Fruit fly (Drosophila melanogaster) Kc167 (cell line): ENCODE results near the gene CG17440.

ENCODE experiments used
- Myc ChIP-seq: fragments of >200 bp; optimal IDR thresholded peaks from 2 replicates; lab custom pipeline; 2017; ENCODE audit warnings: missing external identifiers
- Sin3A ChIP-seq: fragments of >200 bp; optimal IDR thresholded peaks from 2 replicates; lab custom pipeline; 2018; ENCODE audit warnings: missing external identifiers
- h ChIP-seq: fragments of >200 bp; optimal IDR thresholded peaks from 3 replicates; lab custom pipeline; 2018; ENCODE audit warnings: missing external identifiers
- psq ChIP-seq: fragments of >200 bp; optimal IDR thresholded peaks from 2 replicates; lab custom pipeline; 2017; ENCODE audit warnings: missing external identifiers

DNA sequence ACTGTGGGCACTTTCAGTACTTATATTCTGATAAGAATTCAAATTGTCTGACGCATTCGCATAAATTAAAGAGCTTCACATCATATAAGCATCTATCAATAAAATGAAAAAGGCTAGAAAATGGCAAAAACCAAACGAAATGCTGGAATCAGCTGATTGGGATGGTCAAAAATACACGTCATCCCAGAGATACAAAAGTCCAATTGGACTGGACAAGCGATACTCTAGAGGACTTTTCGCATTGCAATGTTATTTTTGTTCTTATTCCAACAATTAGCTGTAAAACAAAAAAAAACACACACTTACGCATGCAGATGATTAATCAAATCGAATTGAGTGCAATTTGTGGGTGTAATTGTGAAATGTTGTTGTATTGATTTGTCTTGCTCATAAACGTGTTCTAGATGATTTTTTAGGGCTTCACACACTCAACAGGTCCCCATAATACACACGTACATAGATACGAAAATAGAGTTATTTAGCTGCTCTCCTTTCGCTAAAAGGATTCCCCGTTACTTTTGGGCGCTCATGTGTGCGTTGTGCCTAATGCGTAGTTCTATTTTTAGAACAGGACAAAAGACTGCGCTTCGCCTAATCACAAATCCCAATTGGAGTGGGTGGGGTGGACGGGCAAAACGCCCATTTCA is 12.4 kb upstream of the CG17440 start:
- TF ChIP-seq Sin3A (no peak), h (lab: Kevin White, UChicago) (no peak), Myc (lab: Kevin White, UChicago) (no peak), psq (lab: Kevin White, UChicago) (no peak)
